Worm (Caenorhabditis elegans) whole organism, L1 larva: ENCODE measurements around the gene F40F4.7.
A peak's percentile ranks its signal among the peaks of the same experiment; 100 is the strongest.

Experiments used
- C16A3.4 ChIP-seq: fragments of 150-350 bp; optimal IDR thresholded peaks from 2 replicates; lab custom pipeline; 2014; ENCODE audit warnings: missing biosample characterization, missing genetic modification characterization
- C34B4.2 ChIP-seq: sonication (generic microtip); optimal IDR thresholded peaks from 2 replicates; lab custom pipeline; 2017; ENCODE audit warnings: mild to moderate bottlenecking, missing genetic modification characterization, missing compliant biosample characterization
- F16B12.6 ChIP-seq: fragments of 150-350 bp; optimal IDR thresholded peaks from 2 replicates; lab custom pipeline; 2014; ENCODE audit warnings: missing biosample characterization, missing genetic modification characterization
- aha-1 ChIP-seq: fragments of 150-350 bp; optimal IDR thresholded peaks from 2 replicates; lab custom pipeline; 2014; ENCODE audit warnings: missing biosample characterization, missing genetic modification characterization
- aly-2 ChIP-seq: fragments of 150-350 bp; optimal IDR thresholded peaks from 2 replicates; lab custom pipeline; 2014; ENCODE audit warnings: missing biosample characterization, missing genetic modification characterization
- ama-1 ChIP-seq: fragments of 150-350 bp; optimal IDR thresholded peaks from 2 replicates; lab custom pipeline; 2014
- blmp-1 ChIP-seq: fragments of 150-350 bp; optimal IDR thresholded peaks from 2 replicates; lab custom pipeline; 2014; ENCODE audit warnings: missing biosample characterization, missing genetic modification characterization
- ceh-63 ChIP-seq: fragments of 200-800 bp; sonication (Bioruptor generic); optimal IDR thresholded peaks from 2 replicates; lab custom pipeline; 2018; ENCODE audit warnings: mild to moderate bottlenecking, missing genetic modification characterization, missing compliant biosample characterization
- ceh-82 ChIP-seq, 3 experiments: fragments of 150-350 bp in 1 of 3; sonication (generic microtip) in 2 of 3; optimal IDR thresholded peaks; 2 replicates each; lab custom pipeline; 2014 to 2017; ENCODE audit warnings: missing biosample characterization in 3 of 3, missing genetic modification characterization in 3 of 3
- ceh-88 ChIP-seq: fragments of 200-800 bp; sonication (Bioruptor generic); IDR thresholded peaks from 2 replicates; pipeline ENCODE4 v1.3.6; 2022; ENCODE audit warnings: missing genetic modification characterization, missing compliant biosample characterization
- ceh-90 ChIP-seq: sonication (generic microtip); optimal IDR thresholded peaks from 2 replicates; lab custom pipeline; 2016; ENCODE audit warnings: missing genetic modification characterization, missing compliant biosample characterization
- dpl-1 ChIP-seq, 3 experiments: fragments of 150-350 bp in 2 of 3; sonication (generic microtip) in 1 of 3; optimal IDR thresholded peaks; 2 replicates each; lab custom pipeline; 2014 to 2017; ENCODE audit warnings: missing biosample characterization in 3 of 3, missing genetic modification characterization in 3 of 3, missing genetic modification reagents in 3 of 3
- dsc-1 ChIP-seq: sonication (generic microtip); optimal IDR thresholded peaks from 2 replicates; lab custom pipeline; 2016; ENCODE audit warnings: mild to moderate bottlenecking, missing genetic modification characterization, missing compliant biosample characterization
- efl-1 ChIP-seq, 4 experiments: fragments of 150-350 bp; optimal IDR thresholded peaks in 3 of 4; peaks in 1 of 4; 1 replicate in 1 of 4; 2 replicates in 3 of 4; lab custom pipeline; 2014; ENCODE audit warnings: missing biosample characterization in 2 of 4, missing genetic modification characterization in 2 of 4, missing genetic modification reagents in 2 of 4
- elt-2 ChIP-seq: sonication (generic microtip); optimal IDR thresholded peaks from 2 replicates; lab custom pipeline; 2016; ENCODE audit warnings: missing genetic modification characterization, mild to moderate bottlenecking, inconsistent platforms, missing compliant biosample characterization, missing genetic modification reagents
- elt-3 ChIP-seq, 6 experiments: fragments of 150-350 bp in 1 of 6; sonication (generic microtip); optimal IDR thresholded peaks; 2 replicates each; lab custom pipeline; 2017 to 2018; ENCODE audit warnings: missing biosample characterization in 6 of 6, missing genetic modification characterization in 6 of 6, inconsistent platforms in 1 of 6
- ets-5 ChIP-seq: fragments of 200-800 bp; sonication (Bioruptor generic); IDR thresholded peaks from 2 replicates; pipeline ENCODE4 v1.3.6; 2022; ENCODE audit warnings: missing genetic modification characterization, missing compliant biosample characterization
- fkh-8 ChIP-seq: sonication (generic microtip); optimal IDR thresholded peaks from 2 replicates; lab custom pipeline; 2016; ENCODE audit warnings: mild to moderate bottlenecking, missing genetic modification characterization, missing compliant biosample characterization
- irx-1 ChIP-seq: sonication (generic microtip); optimal IDR thresholded peaks from 2 replicates; lab custom pipeline; 2016; ENCODE audit warnings: missing genetic modification characterization, missing compliant biosample characterization
- jun-1 ChIP-seq: fragments of 150-350 bp; optimal IDR thresholded peaks from 2 replicates; lab custom pipeline; 2014; ENCODE audit warnings: missing biosample characterization, missing genetic modification reagents, missing genetic modification characterization
- lin-13 ChIP-seq: fragments of 150-350 bp; optimal IDR thresholded peaks from 2 replicates; lab custom pipeline; 2014; ENCODE audit warnings: missing biosample characterization, missing genetic modification reagents, missing genetic modification characterization
- lin-14 ChIP-seq: fragments of 200-800 bp; sonication (Bioruptor generic); optimal IDR thresholded peaks from 2 replicates; lab custom pipeline; 2018; ENCODE audit warnings: mild to moderate bottlenecking, missing genetic modification characterization, moderate library complexity, missing compliant biosample characterization
- lin-35 ChIP-seq, 2 experiments: fragments of 150-350 bp; optimal IDR thresholded peaks; 2 replicates each; lab custom pipeline; 2014; ENCODE audit warnings: missing biosample characterization in 2 of 2, missing genetic modification characterization in 2 of 2, missing genetic modification reagents in 2 of 2
- lsy-2 ChIP-seq, 2 experiments: fragments of 150-350 bp; optimal IDR thresholded peaks; 2 replicates each; lab custom pipeline; 2014; ENCODE audit warnings: missing biosample characterization in 2 of 2, missing genetic modification characterization in 2 of 2
- mdl-1 ChIP-seq, 2 experiments: fragments of 150-350 bp; optimal IDR thresholded peaks; 2 replicates each; lab custom pipeline; 2014 to 2017; ENCODE audit warnings: missing biosample characterization in 2 of 2, missing genetic modification characterization in 2 of 2, inconsistent platforms in 1 of 2
- nhr-12 ChIP-seq: sonication (generic microtip); optimal IDR thresholded peaks from 2 replicates; lab custom pipeline; 2017; ENCODE audit warnings: missing biosample characterization, missing genetic modification characterization
- nhr-19 ChIP-seq: fragments of 200-800 bp; sonication (Bioruptor generic); conservative IDR thresholded peaks from 2 replicates; pipeline ENCODE4 v1.3.6; 2022; ENCODE audit warnings: missing genetic modification characterization, missing compliant biosample characterization
- nhr-20 ChIP-seq: sonication (generic microtip); optimal IDR thresholded peaks from 2 replicates; lab custom pipeline; 2016; ENCODE audit warnings: mild to moderate bottlenecking, missing genetic modification characterization, missing compliant biosample characterization
- nhr-237 ChIP-seq: fragments of 150-350 bp; optimal IDR thresholded peaks from 2 replicates; lab custom pipeline; 2014; ENCODE audit warnings: missing biosample characterization, missing genetic modification characterization
- nhr-47 ChIP-seq: sonication (generic microtip); optimal IDR thresholded peaks from 2 replicates; lab custom pipeline; 2016; ENCODE audit warnings: mild to moderate bottlenecking, missing genetic modification characterization, moderate library complexity, missing compliant biosample characterization
- nhr-71 ChIP-seq: sonication (generic microtip); optimal IDR thresholded peaks from 2 replicates; lab custom pipeline; 2016; ENCODE audit warnings: mild to moderate bottlenecking, missing genetic modification characterization, moderate library complexity, missing compliant biosample characterization
- nhr-85 ChIP-seq: sonication (generic microtip); peaks from one replicate; lab custom pipeline; 2016; ENCODE audit warnings: missing genetic modification characterization, inconsistent platforms, missing compliant biosample characterization
- nhr-90 ChIP-seq: sonication (generic microtip); optimal IDR thresholded peaks from 2 replicates; lab custom pipeline; 2016; ENCODE audit warnings: mild to moderate bottlenecking, missing genetic modification characterization, missing compliant biosample characterization; ENCODE audit not compliant: poor library complexity
- pag-3 ChIP-seq: sonication (generic microtip); optimal IDR thresholded peaks from 2 replicates; lab custom pipeline; 2017; ENCODE audit warnings: missing genetic modification characterization, mild to moderate bottlenecking, missing compliant biosample characterization, antibody characterized with exemption, borderline replicate concordance; ENCODE audit not compliant: insufficient read depth
- rnt-1 ChIP-seq: sonication (generic microtip); optimal IDR thresholded peaks from 2 replicates; lab custom pipeline; 2016; ENCODE audit warnings: mild to moderate bottlenecking, missing genetic modification characterization, moderate library complexity, missing compliant biosample characterization
- skn-1 ChIP-seq: fragments of 150-350 bp; optimal IDR thresholded peaks from 2 replicates; lab custom pipeline; 2014; ENCODE audit warnings: missing biosample characterization, missing genetic modification characterization
- snu-23 ChIP-seq: sonication (generic microtip); optimal IDR thresholded peaks from 2 replicates; lab custom pipeline; 2016; ENCODE audit warnings: missing genetic modification characterization, missing compliant biosample characterization
- swsn-7 ChIP-seq: sonication (generic microtip); optimal IDR thresholded peaks from 2 replicates; lab custom pipeline; 2016; ENCODE audit warnings: missing genetic modification characterization, missing compliant biosample characterization
- unc-130 ChIP-seq: fragments of 150-350 bp; optimal IDR thresholded peaks from 2 replicates; lab custom pipeline; 2017; ENCODE audit warnings: missing biosample characterization, missing genetic modification characterization, inconsistent platforms
- unc-62 ChIP-seq: fragments of 150-350 bp; optimal IDR thresholded peaks from 2 replicates; lab custom pipeline; 2014; ENCODE audit warnings: missing biosample characterization, missing genetic modification reagents, missing genetic modification characterization
- vab-15 ChIP-seq: sonication (generic microtip); optimal IDR thresholded peaks from 2 replicates; lab custom pipeline; 2017; ENCODE audit warnings: missing genotype, mild to moderate bottlenecking, missing genetic modification characterization, missing compliant biosample characterization
- xbp-1 ChIP-seq: sonication (generic microtip); optimal IDR thresholded peaks from 2 replicates; lab custom pipeline; 2016; ENCODE audit warnings: missing genetic modification characterization, missing compliant biosample characterization
- zip-4 ChIP-seq: fragments of 200-800 bp; sonication (Bioruptor generic); optimal IDR thresholded peaks from 2 replicates; lab custom pipeline; 2018; ENCODE audit warnings: mild to moderate bottlenecking, missing genetic modification characterization, moderate library complexity, missing compliant biosample characterization
- ztf-11 ChIP-seq, 2 experiments: sonication (generic microtip); optimal IDR thresholded peaks; 2 replicates each; lab custom pipeline; 2016 to 2017; ENCODE audit warnings: missing genetic modification characterization in 2 of 2, missing biosample characterization in 1 of 2, missing compliant biosample characterization in 1 of 2
- ztf-4 ChIP-seq: fragments of 150-350 bp; optimal IDR thresholded peaks from 2 replicates; lab custom pipeline; 2014; ENCODE audit warnings: missing biosample characterization, missing genetic modification characterization

F40F4.7 gene

DNA sequence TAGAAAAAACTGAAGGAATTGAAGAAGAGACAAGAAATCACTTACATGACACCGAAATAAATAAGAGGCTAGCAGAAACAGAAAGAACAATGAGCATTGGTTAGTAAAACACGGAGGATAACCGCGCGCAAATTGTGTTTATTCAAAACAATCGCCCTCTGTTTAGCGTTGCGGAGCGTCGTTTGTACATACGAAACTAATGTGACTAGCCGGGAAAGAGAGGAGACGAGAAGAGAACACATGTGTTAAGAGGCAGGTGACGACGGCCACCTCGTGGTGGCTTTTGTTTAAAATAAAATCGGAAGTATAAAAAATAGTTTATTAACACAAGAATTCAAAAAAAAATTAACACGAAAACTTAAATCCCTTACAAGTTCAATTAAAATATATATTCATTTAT lies at the start of gene F40F4.7:
Gene F40F4.7, minus strand, starts transcription at position 122 of the 400 bp plus-strand sequence.
- TF ChIP-seq ztf-4 (peak; percentile 40), ztf-11 (tag; optimal IDR thresholded peaks at IDR 0.05; lab: Kevin White, UChicago) (no peak), nhr-20 (tag; lab: Kevin White, UChicago) (peak; percentile 83), F16B12.6 (tag; lab: Kevin White, UChicago) (peak; percentile 15), ceh-88 (GFP tag; lab: Robert Waterston, UW) (no peak), snu-23 (peak; percentile 84), swsn-7 (tag; lab: Kevin White, UChicago) (peak; percentile 64), rnt-1 (tag; lab: Kevin White, UChicago) (peak; percentile 70), lin-35 (GFP tag; optimal IDR thresholded peaks at IDR 0.05; lab: Kevin White, UChicago) (peak; percentile 43 to 82), pag-3 (tag; lab: Kevin White, UChicago) (no peak), ceh-63 (GFP tag; lab: Kevin White, UChicago) (no peak), nhr-90 (tag; lab: Kevin White, UChicago) (peak; percentile 23), ceh-82 (tag; optimal IDR thresholded peaks at IDR 0.05; lab: Kevin White, UChicago) (peak in 1 of 3 experiments; percentile 31), fkh-8 (tag; lab: Kevin White, UChicago) (peak; percentile 27), efl-1 (optimal IDR thresholded peaks at IDR 0.05; lab: Kevin White, UChicago) (peak in 1 of 2 experiments; percentile 36), efl-1 (GFP tag; optimal IDR thresholded peaks at IDR 0.05 in 1 of 2; lab: Kevin White, UChicago) (peak in 1 of 2 experiments; percentile 10), xbp-1 (tag; lab: Kevin White, UChicago) (peak; percentile 35), dpl-1 (GFP tag; optimal IDR thresholded peaks at IDR 0.05; lab: Kevin White, UChicago) (peak in 2 of 3 experiments; percentile 61 to 71), aly-2 (tag; lab: Kevin White, UChicago) (no peak), mdl-1 (tag; optimal IDR thresholded peaks at IDR 0.05; lab: Kevin White, UChicago) (peak in 1 of 2 experiments; percentile 92), nhr-237 (tag; lab: Kevin White, UChicago) (no peak), lin-14 (peak; percentile 93), C34B4.2 (tag; lab: Kevin White, UChicago) (no peak), unc-130 (peak; percentile 66), skn-1 (peak; percentile 43), C16A3.4 (tag; lab: Kevin White, UChicago) (peak; percentile 65), elt-3 (tag; optimal IDR thresholded peaks at IDR 0.05; lab: Kevin White, UChicago) (peak in 2 of 6 experiments; percentile 32 to 59), nhr-71 (tag; lab: Kevin White, UChicago) (peak; percentile 86), nhr-85 (tag; lab: Kevin White, UChicago) (peak; percentile 59), elt-2 (peak; percentile 5), lsy-2 (tag; optimal IDR thresholded peaks at IDR 0.05; lab: Kevin White, UChicago) (peak in 1 of 2 experiments; percentile 73), dsc-1 (peak; percentile 61), irx-1 (tag; lab: Kevin White, UChicago) (peak; percentile 45), nhr-19 (GFP tag; lab: Robert Waterston, UW) (peak; percentile 66), jun-1 (tag; lab: Kevin White, UChicago) (peak; percentile 41), nhr-47 (tag; lab: Kevin White, UChicago) (peak; percentile 60), lin-13 (GFP tag; lab: Kevin White, UChicago) (peak; percentile 47)

DNA sequence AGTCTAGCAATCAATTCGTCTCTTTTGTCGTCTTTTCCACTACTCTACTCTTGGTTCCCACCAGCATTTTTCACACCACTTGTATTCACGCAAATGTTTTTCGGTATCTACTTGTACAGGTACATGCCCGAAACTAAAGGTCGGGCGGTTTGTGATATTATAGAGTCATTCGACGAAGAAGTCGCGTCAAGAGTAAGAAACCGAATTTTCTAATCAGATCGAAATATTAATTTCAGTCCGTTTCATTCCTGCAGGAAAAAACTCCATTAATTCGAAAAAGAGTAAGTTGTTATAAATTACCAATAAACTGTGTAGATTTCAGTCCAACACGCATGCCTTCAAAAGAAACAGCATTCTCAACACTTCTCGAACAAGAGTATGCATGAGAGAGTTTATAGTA lies 46.2 kb upstream of the F40F4.7 start:
- TF ChIP-seq irx-1 (tag; lab: Kevin White, UChicago) (no peak), unc-62 (GFP tag; lab: Kevin White, UChicago) (no peak), ama-1 (lab: Kevin White, UChicago) (no peak), zip-4 (GFP tag; lab: Kevin White, UChicago) (no peak), blmp-1 (tag; lab: Kevin White, UChicago) (no peak), nhr-12 (no peak), ets-5 (GFP tag; lab: Robert Waterston, UW) (no peak), C34B4.2 (tag; lab: Kevin White, UChicago) (no peak), lsy-2 (tag; optimal IDR thresholded peaks at IDR 0.05; lab: Kevin White, UChicago) (no peak), aly-2 (tag; lab: Kevin White, UChicago) (no peak), rnt-1 (tag; lab: Kevin White, UChicago) (no peak), ceh-90 (tag; lab: Kevin White, UChicago) (no peak), aha-1 (tag; lab: Kevin White, UChicago) (no peak), fkh-8 (tag; lab: Kevin White, UChicago) (no peak), vab-15 (tag; lab: Kevin White, UChicago) (no peak)
- TF ChIP-seq, all 84 proteins: peak for 0
